Worm (Caenorhabditis elegans) whole organism, L1 larva: Measurements from ENCODE around the gene puf-11.
A peak's percentile ranks its signal among the peaks of the same experiment; 100 is the strongest.

Source experiments
- C16A3.4 ChIP-seq: fragments of 150-350 bp; optimal IDR thresholded peaks from 2 replicates; lab custom pipeline; 2014; ENCODE audit warnings: missing biosample characterization, missing genetic modification characterization
- F16B12.6 ChIP-seq: fragments of 150-350 bp; optimal IDR thresholded peaks from 2 replicates; lab custom pipeline; 2014; ENCODE audit warnings: missing biosample characterization, missing genetic modification characterization
- Y116A8C.19 ChIP-seq: sonication (generic microtip); optimal IDR thresholded peaks from 2 replicates; lab custom pipeline; 2016; ENCODE audit warnings: missing compliant biosample characterization, missing genetic modification characterization, borderline replicate concordance
- alr-1 ChIP-seq: fragments of 200-800 bp; sonication (Bioruptor generic); optimal IDR thresholded peaks from 2 replicates; lab custom pipeline; 2018; ENCODE audit warnings: borderline replicate concordance, mild to moderate bottlenecking, missing genetic modification characterization, missing compliant biosample characterization
- aly-2 ChIP-seq: fragments of 150-350 bp; optimal IDR thresholded peaks from 2 replicates; lab custom pipeline; 2014; ENCODE audit warnings: missing biosample characterization, missing genetic modification characterization
- ama-1 ChIP-seq: fragments of 150-350 bp; optimal IDR thresholded peaks from 2 replicates; lab custom pipeline; 2014
- blmp-1 ChIP-seq: fragments of 150-350 bp; optimal IDR thresholded peaks from 2 replicates; lab custom pipeline; 2014; ENCODE audit warnings: missing biosample characterization, missing genetic modification characterization
- ceh-63 ChIP-seq: fragments of 200-800 bp; sonication (Bioruptor generic); optimal IDR thresholded peaks from 2 replicates; lab custom pipeline; 2018; ENCODE audit warnings: mild to moderate bottlenecking, missing genetic modification characterization, missing compliant biosample characterization
- ceh-8 ChIP-seq: fragments of 200-800 bp; sonication (Bioruptor generic); optimal IDR thresholded peaks from 2 replicates; lab custom pipeline; 2018; ENCODE audit warnings: mild to moderate bottlenecking, missing genetic modification characterization, moderate library complexity, missing compliant biosample characterization
- ceh-82 ChIP-seq, 3 experiments: fragments of 150-350 bp in 1 of 3; sonication (generic microtip) in 2 of 3; optimal IDR thresholded peaks; 2 replicates each; lab custom pipeline; 2014 to 2017; ENCODE audit warnings: missing biosample characterization in 3 of 3, missing genetic modification characterization in 3 of 3
- ceh-88 ChIP-seq: fragments of 200-800 bp; sonication (Bioruptor generic); IDR thresholded peaks from 2 replicates; pipeline ENCODE4 v1.3.6; 2022; ENCODE audit warnings: missing genetic modification characterization, missing compliant biosample characterization
- ces-1 ChIP-seq: fragments of 150-350 bp; optimal IDR thresholded peaks from 2 replicates; lab custom pipeline; 2014; ENCODE audit warnings: missing biosample characterization, missing genetic modification reagents, missing genetic modification characterization
- dsc-1 ChIP-seq: sonication (generic microtip); optimal IDR thresholded peaks from 2 replicates; lab custom pipeline; 2016; ENCODE audit warnings: mild to moderate bottlenecking, missing genetic modification characterization, missing compliant biosample characterization
- efl-1 ChIP-seq, 4 experiments: fragments of 150-350 bp; optimal IDR thresholded peaks in 3 of 4; peaks in 1 of 4; 1 replicate in 1 of 4; 2 replicates in 3 of 4; lab custom pipeline; 2014; ENCODE audit warnings: missing biosample characterization in 2 of 4, missing genetic modification characterization in 2 of 4, missing genetic modification reagents in 2 of 4
- efl-3 ChIP-seq: fragments of 200-800 bp; sonication (Bioruptor generic); optimal IDR thresholded peaks from 2 replicates; lab custom pipeline; 2018; ENCODE audit warnings: mild to moderate bottlenecking, missing genetic modification characterization, missing compliant biosample characterization
- egl-13 ChIP-seq: sonication (generic microtip); optimal IDR thresholded peaks from 2 replicates; lab custom pipeline; 2016; ENCODE audit warnings: missing genotype, missing genetic modification reagents, missing genetic modification characterization, missing compliant biosample characterization
- egl-27 ChIP-seq, 2 experiments: fragments of 150-350 bp in 1 of 2; sonication (generic microtip); optimal IDR thresholded peaks; 3 replicates each; lab custom pipeline; 2017 to 2018; ENCODE audit warnings: missing biosample characterization in 2 of 2, missing genetic modification characterization in 2 of 2, missing genetic modification reagents in 2 of 2
- fkh-10 ChIP-seq: sonication (generic microtip); optimal IDR thresholded peaks from 2 replicates; lab custom pipeline; 2017; ENCODE audit warnings: missing biosample characterization, missing genetic modification reagents, missing genetic modification characterization
- fkh-8 ChIP-seq: sonication (generic microtip); optimal IDR thresholded peaks from 2 replicates; lab custom pipeline; 2016; ENCODE audit warnings: mild to moderate bottlenecking, missing genetic modification characterization, missing compliant biosample characterization
- grh-1 ChIP-seq: fragments of 200-800 bp; sonication (Bioruptor generic); IDR thresholded peaks from 2 replicates; pipeline ENCODE4 v1.3.6; 2022; ENCODE audit warnings: missing genetic modification reagents, missing genetic modification characterization, missing compliant biosample characterization
- hlh-17 ChIP-seq: fragments of 200-800 bp; sonication (Bioruptor generic); optimal IDR thresholded peaks from 2 replicates; lab custom pipeline; 2018; ENCODE audit warnings: missing genetic modification characterization, mild to moderate bottlenecking, missing compliant biosample characterization, moderate library complexity, borderline replicate concordance
- hlh-4 ChIP-seq: sonication (generic microtip); optimal IDR thresholded peaks from 2 replicates; lab custom pipeline; 2016; ENCODE audit warnings: mild to moderate bottlenecking, missing genetic modification characterization, missing compliant biosample characterization
- irx-1 ChIP-seq: sonication (generic microtip); optimal IDR thresholded peaks from 2 replicates; lab custom pipeline; 2016; ENCODE audit warnings: missing genetic modification characterization, missing compliant biosample characterization
- lin-15B ChIP-seq: fragments of 150-350 bp; sonication (generic microtip); optimal IDR thresholded peaks from 3 replicates; lab custom pipeline; 2014; ENCODE audit warnings: missing biosample characterization, missing genetic modification characterization
- lin-39 ChIP-seq: fragments of 150-350 bp; optimal IDR thresholded peaks from 2 replicates; lab custom pipeline; 2014; ENCODE audit warnings: missing biosample characterization, missing genetic modification reagents, missing genetic modification characterization
- lir-3 ChIP-seq: sonication (generic microtip); optimal IDR thresholded peaks from 2 replicates; lab custom pipeline; 2016; ENCODE audit warnings: mild to moderate bottlenecking, missing genetic modification characterization, moderate library complexity, missing compliant biosample characterization; ENCODE audit not compliant: poor library complexity
- mab-9 ChIP-seq: fragments of 200-800 bp; sonication (Bioruptor generic); IDR thresholded peaks from 2 replicates; pipeline ENCODE4 v1.3.6; 2022; ENCODE audit warnings: missing genetic modification reagents, missing genetic modification characterization, missing compliant biosample characterization
- mdl-1 ChIP-seq, 2 experiments: fragments of 150-350 bp; optimal IDR thresholded peaks; 2 replicates each; lab custom pipeline; 2014 to 2017; ENCODE audit warnings: missing biosample characterization in 2 of 2, missing genetic modification characterization in 2 of 2, inconsistent platforms in 1 of 2
- mef-2 ChIP-seq: fragments of 150-350 bp; optimal IDR thresholded peaks from 2 replicates; lab custom pipeline; 2014; ENCODE audit warnings: missing biosample characterization, missing genetic modification characterization
- nhr-12 ChIP-seq: sonication (generic microtip); optimal IDR thresholded peaks from 2 replicates; lab custom pipeline; 2017; ENCODE audit warnings: missing biosample characterization, missing genetic modification characterization
- nhr-19 ChIP-seq: fragments of 200-800 bp; sonication (Bioruptor generic); conservative IDR thresholded peaks from 2 replicates; pipeline ENCODE4 v1.3.6; 2022; ENCODE audit warnings: missing genetic modification characterization, missing compliant biosample characterization
- nhr-47 ChIP-seq: sonication (generic microtip); optimal IDR thresholded peaks from 2 replicates; lab custom pipeline; 2016; ENCODE audit warnings: mild to moderate bottlenecking, missing genetic modification characterization, moderate library complexity, missing compliant biosample characterization
- nhr-71 ChIP-seq: sonication (generic microtip); optimal IDR thresholded peaks from 2 replicates; lab custom pipeline; 2016; ENCODE audit warnings: mild to moderate bottlenecking, missing genetic modification characterization, moderate library complexity, missing compliant biosample characterization
- nhr-77 ChIP-seq: fragments of 150-350 bp; optimal IDR thresholded peaks from 2 replicates; lab custom pipeline; 2014; ENCODE audit warnings: missing biosample characterization, missing genetic modification characterization
- nhr-84 ChIP-seq: sonication (generic microtip); optimal IDR thresholded peaks from 2 replicates; lab custom pipeline; 2017; ENCODE audit warnings: missing biosample characterization, missing genetic modification characterization
- nhr-85 ChIP-seq: sonication (generic microtip); peaks from one replicate; lab custom pipeline; 2016; ENCODE audit warnings: missing genetic modification characterization, inconsistent platforms, missing compliant biosample characterization
- nhr-90 ChIP-seq: sonication (generic microtip); optimal IDR thresholded peaks from 2 replicates; lab custom pipeline; 2016; ENCODE audit warnings: mild to moderate bottlenecking, missing genetic modification characterization, missing compliant biosample characterization; ENCODE audit not compliant: poor library complexity
- pax-3 ChIP-seq: fragments of 200-800 bp; sonication (Bioruptor generic); optimal IDR thresholded peaks from 2 replicates; lab custom pipeline; 2018; ENCODE audit warnings: mild to moderate bottlenecking, missing genetic modification characterization, moderate library complexity, missing compliant biosample characterization
- pqm-1 ChIP-seq: sonication (generic microtip); optimal IDR thresholded peaks from 3 replicates; lab custom pipeline; 2017; ENCODE audit warnings: missing biosample characterization, missing genetic modification characterization
- rnt-1 ChIP-seq: sonication (generic microtip); optimal IDR thresholded peaks from 2 replicates; lab custom pipeline; 2016; ENCODE audit warnings: mild to moderate bottlenecking, missing genetic modification characterization, moderate library complexity, missing compliant biosample characterization
- skn-1 ChIP-seq: fragments of 150-350 bp; optimal IDR thresholded peaks from 2 replicates; lab custom pipeline; 2014; ENCODE audit warnings: missing biosample characterization, missing genetic modification characterization
- snpc-4 ChIP-seq: fragments of 150-350 bp; optimal IDR thresholded peaks from 2 replicates; lab custom pipeline; 2014; ENCODE audit warnings: missing biosample characterization, missing genetic modification characterization
- sox-4 ChIP-seq: sonication (generic microtip); optimal IDR thresholded peaks from 2 replicates; lab custom pipeline; 2016; ENCODE audit warnings: missing genetic modification characterization, missing compliant biosample characterization
- sptf-1 ChIP-seq: fragments of 150-350 bp; optimal IDR thresholded peaks from 2 replicates; lab custom pipeline; 2014; ENCODE audit warnings: missing biosample characterization, missing genetic modification characterization
- sup-37 ChIP-seq: fragments of 200-800 bp; sonication (Bioruptor generic); optimal IDR thresholded peaks from 2 replicates; lab custom pipeline; 2018; ENCODE audit warnings: mild to moderate bottlenecking, missing genetic modification characterization, missing compliant biosample characterization
- swsn-7 ChIP-seq: sonication (generic microtip); optimal IDR thresholded peaks from 2 replicates; lab custom pipeline; 2016; ENCODE audit warnings: missing genetic modification characterization, missing compliant biosample characterization
- tbx-2 ChIP-seq: sonication (generic microtip); optimal IDR thresholded peaks from 2 replicates; lab custom pipeline; 2016; ENCODE audit warnings: missing genetic modification characterization, missing compliant biosample characterization
- unc-130 ChIP-seq: fragments of 150-350 bp; optimal IDR thresholded peaks from 2 replicates; lab custom pipeline; 2017; ENCODE audit warnings: missing biosample characterization, missing genetic modification characterization, inconsistent platforms
- vab-15 ChIP-seq: sonication (generic microtip); optimal IDR thresholded peaks from 2 replicates; lab custom pipeline; 2017; ENCODE audit warnings: missing genotype, mild to moderate bottlenecking, missing genetic modification characterization, missing compliant biosample characterization
- xbp-1 ChIP-seq: sonication (generic microtip); optimal IDR thresholded peaks from 2 replicates; lab custom pipeline; 2016; ENCODE audit warnings: missing genetic modification characterization, missing compliant biosample characterization
- zag-1 ChIP-seq: fragments of 150-350 bp; optimal IDR thresholded peaks from 2 replicates; lab custom pipeline; 2014; ENCODE audit warnings: missing biosample characterization, missing genetic modification characterization
- zip-4 ChIP-seq: fragments of 200-800 bp; sonication (Bioruptor generic); optimal IDR thresholded peaks from 2 replicates; lab custom pipeline; 2018; ENCODE audit warnings: mild to moderate bottlenecking, missing genetic modification characterization, moderate library complexity, missing compliant biosample characterization
- ztf-4 ChIP-seq: fragments of 150-350 bp; optimal IDR thresholded peaks from 2 replicates; lab custom pipeline; 2014; ENCODE audit warnings: missing biosample characterization, missing genetic modification characterization

Gene puf-11

DNA sequence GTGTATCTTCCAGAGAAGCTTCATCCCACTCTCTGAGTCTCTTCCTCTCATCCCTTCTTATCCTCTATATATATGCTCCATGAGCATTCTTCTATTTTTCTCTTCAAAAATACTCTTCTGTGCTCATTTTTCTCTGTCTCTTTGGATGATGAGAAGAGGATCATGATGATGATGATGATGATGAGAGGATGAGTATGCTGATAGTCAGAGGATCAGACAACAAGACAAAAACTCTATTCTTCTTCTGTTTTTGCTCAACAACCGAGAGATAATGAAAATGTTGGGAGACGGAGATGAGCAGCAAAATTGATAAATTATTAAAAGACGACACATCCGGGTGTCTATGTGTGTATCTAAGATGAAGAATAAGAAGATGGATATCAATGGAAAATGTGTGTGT is 28.1 kb upstream of the puf-11 start (continued):
- TF ChIP-seq nhr-77 (no peak), efl-3 (GFP tag; lab: Kevin White, UChicago) (no peak), unc-130 (tag; lab: Kevin White, UChicago) (no peak), nhr-85 (tag; lab: Kevin White, UChicago) (no peak), grh-1 (GFP tag; lab: Robert Waterston, UW) (no peak), pax-3 (tag; lab: Kevin White, UChicago) (no peak), hlh-4 (tag; lab: Kevin White, UChicago) (no peak), zip-4 (GFP tag; lab: Kevin White, UChicago) (no peak), Y116A8C.19 (tag; lab: Kevin White, UChicago) (no peak), swsn-7 (tag; lab: Kevin White, UChicago) (peak; percentile 42), efl-1 (optimal IDR thresholded peaks at IDR 0.05; lab: Kevin White, UChicago) (peak; percentile 44 to 49), efl-1 (GFP tag; optimal IDR thresholded peaks at IDR 0.05 in 1 of 2; lab: Kevin White, UChicago) (peak; percentile 13 to 20), sup-37 (no peak), nhr-71 (tag; lab: Kevin White, UChicago) (peak; percentile 83), lin-39 (no peak), nhr-47 (tag; lab: Kevin White, UChicago) (peak; percentile 51), sptf-1 (tag; lab: Kevin White, UChicago) (no peak), fkh-10 (GFP tag; lab: Kevin White, UChicago) (peak; percentile 48), mab-9 (GFP tag; lab: Robert Waterston, UW) (no peak), vab-15 (no peak), irx-1 (tag; lab: Kevin White, UChicago) (no peak), zag-1 (tag; lab: Kevin White, UChicago) (no peak), xbp-1 (tag; lab: Kevin White, UChicago) (peak; percentile 3), F16B12.6 (tag; lab: Kevin White, UChicago) (no peak), lir-3 (tag; lab: Kevin White, UChicago) (peak; percentile 60), egl-13 (tag; lab: Kevin White, UChicago) (no peak), C16A3.4 (no peak), hlh-17 (GFP tag; lab: Kevin White, UChicago) (no peak), nhr-84 (tag; lab: Kevin White, UChicago) (no peak), dsc-1 (tag; lab: Kevin White, UChicago) (peak; percentile 79), ceh-63 (no peak), snpc-4 (tag; lab: Kevin White, UChicago) (no peak), lin-15B (tag; lab: Kevin White, UChicago) (no peak), skn-1 (peak; percentile 42), nhr-19 (GFP tag; lab: Robert Waterston, UW) (peak; percentile 47), pqm-1 (tag; lab: Kevin White, UChicago) (no peak), ztf-4 (tag; lab: Kevin White, UChicago) (peak; percentile 21), blmp-1 (tag; lab: Kevin White, UChicago) (no peak), tbx-2 (tag; lab: Kevin White, UChicago) (peak; percentile 47), mdl-1 (tag; optimal IDR thresholded peaks at IDR 0.05; lab: Kevin White, UChicago) (no peak), ceh-88 (GFP tag; lab: Robert Waterston, UW) (no peak), nhr-90 (tag; lab: Kevin White, UChicago) (no peak), ces-1 (no peak), ceh-82 (tag; optimal IDR thresholded peaks at IDR 0.05; lab: Kevin White, UChicago) (no peak), nhr-12 (tag; lab: Kevin White, UChicago) (no peak), fkh-8 (tag; lab: Kevin White, UChicago) (peak; percentile 33), alr-1 (tag; lab: Kevin White, UChicago) (no peak), rnt-1 (tag; lab: Kevin White, UChicago) (peak; percentile 61), egl-27 (tag; optimal IDR thresholded peaks at IDR 0.05; lab: Kevin White, UChicago) (no peak), mef-2 (tag; lab: Kevin White, UChicago) (peak; percentile 43), sox-4 (no peak), ceh-8 (GFP tag; lab: Kevin White, UChicago) (no peak), aly-2 (tag; lab: Kevin White, UChicago) (no peak), ama-1 (lab: Kevin White, UChicago) (no peak)
